Worm (Caenorhabditis elegans) whole organism, L4/young adult: Measurements from ENCODE around the gene col-81.

Source experiments
- W03F9.2 ChIP-seq: fragments of 150-350 bp; optimal IDR thresholded peaks from 2 replicates; lab custom pipeline; 2014; ENCODE audit warnings: missing biosample characterization, missing genetic modification characterization
- dao-5 ChIP-seq: sonication (generic microtip); optimal IDR thresholded peaks from 2 replicates; lab custom pipeline; 2016; ENCODE audit warnings: missing genotype, missing genetic modification characterization, moderate library complexity, missing compliant biosample characterization
- him-1 ChIP-seq: sonication (generic microtip); optimal IDR thresholded peaks from 2 replicates; lab custom pipeline; 2016; ENCODE audit warnings: missing genotype, missing genetic modification reagents, missing genetic modification characterization, missing compliant biosample characterization

ce11 chrII:10995600-10995999 lies 18.0 kb downstream of the col-81 start:
- TF ChIP-seq him-1 (tag; lab: Kevin White, UChicago) (no peak), dao-5 (tag; lab: Kevin White, UChicago) (no peak), W03F9.2 (no peak)
